Worm (Caenorhabditis elegans) whole organism, L1 larva: Measurements from ENCODE around the gene srz-97.
"Not testable (repeated sequence)": the region's sequence is repeated elsewhere in the genome, so short reads cannot be mapped to it uniquely, and the experiment has no call there.

Experiments
- C34B4.2 ChIP-seq: sonication (generic microtip); optimal IDR thresholded peaks from 2 replicates; lab custom pipeline; 2017; ENCODE audit warnings: mild to moderate bottlenecking, missing genetic modification characterization, missing compliant biosample characterization
- aha-1 ChIP-seq: fragments of 150-350 bp; optimal IDR thresholded peaks from 2 replicates; lab custom pipeline; 2014; ENCODE audit warnings: missing biosample characterization, missing genetic modification characterization
- alr-1 ChIP-seq: fragments of 200-800 bp; sonication (Bioruptor generic); optimal IDR thresholded peaks from 2 replicates; lab custom pipeline; 2018; ENCODE audit warnings: borderline replicate concordance, mild to moderate bottlenecking, missing genetic modification characterization, missing compliant biosample characterization
- ceh-63 ChIP-seq: fragments of 200-800 bp; sonication (Bioruptor generic); optimal IDR thresholded peaks from 2 replicates; lab custom pipeline; 2018; ENCODE audit warnings: mild to moderate bottlenecking, missing genetic modification characterization, missing compliant biosample characterization
- ceh-8 ChIP-seq: fragments of 200-800 bp; sonication (Bioruptor generic); optimal IDR thresholded peaks from 2 replicates; lab custom pipeline; 2018; ENCODE audit warnings: mild to moderate bottlenecking, missing genetic modification characterization, moderate library complexity, missing compliant biosample characterization
- ceh-82 ChIP-seq, 3 experiments: fragments of 150-350 bp in 1 of 3; sonication (generic microtip) in 2 of 3; optimal IDR thresholded peaks; 2 replicates each; lab custom pipeline; 2014 to 2017; ENCODE audit warnings: missing biosample characterization in 3 of 3, missing genetic modification characterization in 3 of 3
- ceh-88 ChIP-seq: fragments of 200-800 bp; sonication (Bioruptor generic); IDR thresholded peaks from 2 replicates; pipeline ENCODE4 v1.3.6; 2022; ENCODE audit warnings: missing genetic modification characterization, missing compliant biosample characterization
- ceh-90 ChIP-seq: sonication (generic microtip); optimal IDR thresholded peaks from 2 replicates; lab custom pipeline; 2016; ENCODE audit warnings: missing genetic modification characterization, missing compliant biosample characterization
- ces-1 ChIP-seq: fragments of 150-350 bp; optimal IDR thresholded peaks from 2 replicates; lab custom pipeline; 2014; ENCODE audit warnings: missing biosample characterization, missing genetic modification reagents, missing genetic modification characterization
- dpl-1 ChIP-seq, 3 experiments: fragments of 150-350 bp in 2 of 3; sonication (generic microtip) in 1 of 3; optimal IDR thresholded peaks; 2 replicates each; lab custom pipeline; 2014 to 2017; ENCODE audit warnings: missing biosample characterization in 3 of 3, missing genetic modification characterization in 3 of 3, missing genetic modification reagents in 3 of 3
- efl-1 ChIP-seq, 4 experiments: fragments of 150-350 bp; optimal IDR thresholded peaks in 3 of 4; peaks in 1 of 4; 1 replicate in 1 of 4; 2 replicates in 3 of 4; lab custom pipeline; 2014; ENCODE audit warnings: missing biosample characterization in 2 of 4, missing genetic modification characterization in 2 of 4, missing genetic modification reagents in 2 of 4
- egl-13 ChIP-seq: sonication (generic microtip); optimal IDR thresholded peaks from 2 replicates; lab custom pipeline; 2016; ENCODE audit warnings: missing genotype, missing genetic modification reagents, missing genetic modification characterization, missing compliant biosample characterization
- egl-27 ChIP-seq, 2 experiments: fragments of 150-350 bp in 1 of 2; sonication (generic microtip); optimal IDR thresholded peaks; 3 replicates each; lab custom pipeline; 2017 to 2018; ENCODE audit warnings: missing biosample characterization in 2 of 2, missing genetic modification characterization in 2 of 2, missing genetic modification reagents in 2 of 2
- elt-2 ChIP-seq: sonication (generic microtip); optimal IDR thresholded peaks from 2 replicates; lab custom pipeline; 2016; ENCODE audit warnings: missing genetic modification characterization, mild to moderate bottlenecking, inconsistent platforms, missing compliant biosample characterization, missing genetic modification reagents
- elt-3 ChIP-seq, 6 experiments: fragments of 150-350 bp in 1 of 6; sonication (generic microtip); optimal IDR thresholded peaks; 2 replicates each; lab custom pipeline; 2017 to 2018; ENCODE audit warnings: missing biosample characterization in 6 of 6, missing genetic modification characterization in 6 of 6, inconsistent platforms in 1 of 6
- fkh-10 ChIP-seq: sonication (generic microtip); optimal IDR thresholded peaks from 2 replicates; lab custom pipeline; 2017; ENCODE audit warnings: missing biosample characterization, missing genetic modification reagents, missing genetic modification characterization
- fkh-8 ChIP-seq: sonication (generic microtip); optimal IDR thresholded peaks from 2 replicates; lab custom pipeline; 2016; ENCODE audit warnings: mild to moderate bottlenecking, missing genetic modification characterization, missing compliant biosample characterization
- fos-1 ChIP-seq: fragments of 150-350 bp; optimal IDR thresholded peaks from 2 replicates; lab custom pipeline; 2014; ENCODE audit warnings: missing biosample characterization, missing genetic modification characterization
- isw-1 ChIP-seq: fragments of 200-800 bp; sonication (Bioruptor generic); IDR thresholded peaks from 2 replicates; pipeline ENCODE4 v1.3.6; 2022; ENCODE audit warnings: missing genetic modification characterization, missing compliant biosample characterization
- lin-13 ChIP-seq: fragments of 150-350 bp; optimal IDR thresholded peaks from 2 replicates; lab custom pipeline; 2014; ENCODE audit warnings: missing biosample characterization, missing genetic modification reagents, missing genetic modification characterization
- lin-14 ChIP-seq: fragments of 200-800 bp; sonication (Bioruptor generic); optimal IDR thresholded peaks from 2 replicates; lab custom pipeline; 2018; ENCODE audit warnings: mild to moderate bottlenecking, missing genetic modification characterization, moderate library complexity, missing compliant biosample characterization
- lin-15B ChIP-seq: fragments of 150-350 bp; sonication (generic microtip); optimal IDR thresholded peaks from 3 replicates; lab custom pipeline; 2014; ENCODE audit warnings: missing biosample characterization, missing genetic modification characterization
- lin-35 ChIP-seq, 2 experiments: fragments of 150-350 bp; optimal IDR thresholded peaks; 2 replicates each; lab custom pipeline; 2014; ENCODE audit warnings: missing biosample characterization in 2 of 2, missing genetic modification characterization in 2 of 2, missing genetic modification reagents in 2 of 2
- lir-3 ChIP-seq: sonication (generic microtip); optimal IDR thresholded peaks from 2 replicates; lab custom pipeline; 2016; ENCODE audit warnings: mild to moderate bottlenecking, missing genetic modification characterization, moderate library complexity, missing compliant biosample characterization; ENCODE audit not compliant: poor library complexity
- mep-1 ChIP-seq: fragments of 150-350 bp; optimal IDR thresholded peaks from 2 replicates; lab custom pipeline; 2014; ENCODE audit warnings: missing biosample characterization, missing genetic modification characterization
- nhr-11 ChIP-seq: fragments of 150-350 bp; optimal IDR thresholded peaks from 2 replicates; lab custom pipeline; 2014; ENCODE audit warnings: missing biosample characterization, missing genetic modification characterization
- nhr-19 ChIP-seq: fragments of 200-800 bp; sonication (Bioruptor generic); conservative IDR thresholded peaks from 2 replicates; pipeline ENCODE4 v1.3.6; 2022; ENCODE audit warnings: missing genetic modification characterization, missing compliant biosample characterization
- nhr-20 ChIP-seq: sonication (generic microtip); optimal IDR thresholded peaks from 2 replicates; lab custom pipeline; 2016; ENCODE audit warnings: mild to moderate bottlenecking, missing genetic modification characterization, missing compliant biosample characterization
- nhr-28 ChIP-seq: fragments of 150-350 bp; optimal IDR thresholded peaks from 2 replicates; lab custom pipeline; 2014; ENCODE audit warnings: missing biosample characterization, missing genetic modification characterization
- nhr-71 ChIP-seq: sonication (generic microtip); optimal IDR thresholded peaks from 2 replicates; lab custom pipeline; 2016; ENCODE audit warnings: mild to moderate bottlenecking, missing genetic modification characterization, moderate library complexity, missing compliant biosample characterization
- nhr-77 ChIP-seq: fragments of 150-350 bp; optimal IDR thresholded peaks from 2 replicates; lab custom pipeline; 2014; ENCODE audit warnings: missing biosample characterization, missing genetic modification characterization
- nhr-90 ChIP-seq: sonication (generic microtip); optimal IDR thresholded peaks from 2 replicates; lab custom pipeline; 2016; ENCODE audit warnings: mild to moderate bottlenecking, missing genetic modification characterization, missing compliant biosample characterization; ENCODE audit not compliant: poor library complexity
- rnt-1 ChIP-seq: sonication (generic microtip); optimal IDR thresholded peaks from 2 replicates; lab custom pipeline; 2016; ENCODE audit warnings: mild to moderate bottlenecking, missing genetic modification characterization, moderate library complexity, missing compliant biosample characterization
- skn-1 ChIP-seq: fragments of 150-350 bp; optimal IDR thresholded peaks from 2 replicates; lab custom pipeline; 2014; ENCODE audit warnings: missing biosample characterization, missing genetic modification characterization
- snpc-4 ChIP-seq: fragments of 150-350 bp; optimal IDR thresholded peaks from 2 replicates; lab custom pipeline; 2014; ENCODE audit warnings: missing biosample characterization, missing genetic modification characterization
- tbx-2 ChIP-seq: sonication (generic microtip); optimal IDR thresholded peaks from 2 replicates; lab custom pipeline; 2016; ENCODE audit warnings: missing genetic modification characterization, missing compliant biosample characterization
- tlp-1 ChIP-seq: fragments of 150-350 bp; optimal IDR thresholded peaks from 2 replicates; lab custom pipeline; 2014; ENCODE audit warnings: missing biosample characterization, missing genetic modification characterization
- unc-62 ChIP-seq: fragments of 150-350 bp; optimal IDR thresholded peaks from 2 replicates; lab custom pipeline; 2014; ENCODE audit warnings: missing biosample characterization, missing genetic modification reagents, missing genetic modification characterization
- xbp-1 ChIP-seq: sonication (generic microtip); optimal IDR thresholded peaks from 2 replicates; lab custom pipeline; 2016; ENCODE audit warnings: missing genetic modification characterization, missing compliant biosample characterization
- zag-1 ChIP-seq: fragments of 150-350 bp; optimal IDR thresholded peaks from 2 replicates; lab custom pipeline; 2014; ENCODE audit warnings: missing biosample characterization, missing genetic modification characterization

The srz-97 gene

ce11 chrV:14464368-14464767, 3.7 kb downstream of the srz-97 start, which contains the start of gene F08H9.4:
TSS of gene F08H9.4 (minus strand) at chrV:14464428.
- TF ChIP-seq nhr-28 (tag; lab: Kevin White, UChicago): no peak
- no peak for TF ChIP-seq egl-27 (tag; optimal IDR thresholded peaks at IDR 0.05; lab: Kevin White, UChicago)
- TF ChIP-seq ceh-82 (tag; optimal IDR thresholded peaks at IDR 0.05; lab: Kevin White, UChicago): no peak
- TF ChIP-seq tbx-2 (tag; lab: Kevin White, UChicago): no peak

ce11 chrV:14463087-14463486, 5.0 kb downstream of the srz-97 start, which contains the start of gene F08H9.3:
TSS of gene F08H9.3 (minus strand) at chrV:14463338.
- TF ChIP-seq nhr-90 (tag; lab: Kevin White, UChicago) (peak; percentile 26), efl-1 (GFP tag; optimal IDR thresholded peaks at IDR 0.05 in 1 of 2; lab: Kevin White, UChicago) (peak in 1 of 2 experiments; percentile 84), elt-2 (tag; lab: Kevin White, UChicago) (peak; percentile 85), nhr-20 (peak; percentile 9), snpc-4 (tag; lab: Kevin White, UChicago) (peak; percentile 86), nhr-71 (peak; percentile 16)
- not testable (repeated sequence) for TF ChIP-seq efl-1 (optimal IDR thresholded peaks at IDR 0.05; lab: Kevin White, UChicago)
- TF ChIP-seq, all 84 proteins: peak for 6; not testable (repeated sequence) for 78

ce11 chrV:14462653-14463052, 5.4 kb downstream of the srz-97 start:
- TF ChIP-seq C34B4.2 (tag; lab: Kevin White, UChicago) (no peak), ces-1 (GFP tag; lab: Kevin White, UChicago) (no peak), skn-1 (tag; lab: Kevin White, UChicago) (peak; percentile 1), lin-35 (GFP tag; optimal IDR thresholded peaks at IDR 0.05; lab: Kevin White, UChicago) (no peak), elt-2 (tag; lab: Kevin White, UChicago) (no peak), egl-27 (tag; optimal IDR thresholded peaks at IDR 0.05; lab: Kevin White, UChicago) (no peak), mep-1 (tag; lab: Kevin White, UChicago) (no peak)

ce11 chrV:14460615-14461102, 7.4 kb downstream of the srz-97 start, which contains the start of gene F08H9.2:
TSS of gene F08H9.2 (plus strand) at chrV:14460665.
- TF ChIP-seq lir-3 (tag; lab: Kevin White, UChicago) (no peak), ceh-88 (GFP tag; lab: Robert Waterston, UW) (no peak), mep-1 (tag; lab: Kevin White, UChicago) (no peak), ceh-8 (GFP tag; lab: Kevin White, UChicago) (no peak), nhr-77 (no peak), fkh-10 (GFP tag; lab: Kevin White, UChicago) (no peak), lin-13 (GFP tag; lab: Kevin White, UChicago) (no peak), ceh-63 (GFP tag; lab: Kevin White, UChicago) (no peak), unc-62 (no peak), isw-1 (GFP tag; lab: Robert Waterston, UW) (no peak), ceh-90 (tag; lab: Kevin White, UChicago) (no peak)

ce11 chrV:14460122-14460521, 7.9 kb downstream of the srz-97 start:
- TF ChIP-seq dpl-1 (GFP tag; optimal IDR thresholded peaks at IDR 0.05; lab: Kevin White, UChicago) (peak in 1 of 3 experiments; percentile 7), aha-1 (tag; lab: Kevin White, UChicago) (no peak), egl-13 (tag; lab: Kevin White, UChicago) (no peak), efl-1 (optimal IDR thresholded peaks at IDR 0.05; lab: Kevin White, UChicago) (peak in 1 of 2 experiments; percentile 6), efl-1 (GFP tag; optimal IDR thresholded peaks at IDR 0.05 in 1 of 2; lab: Kevin White, UChicago) (peak; percentile 15 to 86)

- no peak for TF ChIP-seq elt-3 (tag; optimal IDR thresholded peaks at IDR 0.05; lab: Kevin White, UChicago)
- no peak for TF ChIP-seq alr-1 (tag; lab: Kevin White, UChicago)
- no peak for TF ChIP-seq nhr-19 (GFP tag; lab: Robert Waterston, UW)
- no peak for TF ChIP-seq ces-1 (GFP tag; lab: Kevin White, UChicago)
- no peak for TF ChIP-seq C34B4.2 (tag; lab: Kevin White, UChicago)
- TF ChIP-seq nhr-11 (tag; lab: Kevin White, UChicago): no peak
- TF ChIP-seq tlp-1 (tag; lab: Kevin White, UChicago): no peak
- no peak for TF ChIP-seq lin-15B (tag; lab: Kevin White, UChicago)
- no peak for TF ChIP-seq isw-1 (GFP tag; lab: Robert Waterston, UW)
- TF ChIP-seq zag-1: no peak
- TF ChIP-seq egl-13 (tag; lab: Kevin White, UChicago): no peak
- no peak for TF ChIP-seq fkh-8 (tag; lab: Kevin White, UChicago)
- no peak for TF ChIP-seq rnt-1 (tag; lab: Kevin White, UChicago)
- no peak for TF ChIP-seq xbp-1 (tag; lab: Kevin White, UChicago)
- TF ChIP-seq fos-1: no peak
- no peak for TF ChIP-seq skn-1 (tag; lab: Kevin White, UChicago)
- TF ChIP-seq lin-14: no peak
Measured at ce11 chrV:14457070-14457469, 11.0 kb downstream of the srz-97 start, which contains the start of gene coh-3. TSS of gene coh-3 (plus strand) at chrV:14457422.
